Fruit fly (Drosophila melanogaster) whole organism, embryonic: ENCODE measurements around the gene CG5188.

Experiments
- Ada2b ChIP-seq: fragments of 200-800 bp; sonication (Bioruptor generic); IDR thresholded peaks from 2 replicates; pipeline ENCODE4 v1.3.6; 2022; ENCODE audit warnings: missing biosample characterization, missing genetic modification characterization
- Antp ChIP-seq: fragments of 200-800 bp; sonication (Bioruptor generic); optimal IDR thresholded peaks from 3 replicates; lab custom pipeline; 2016; ENCODE audit warnings: missing biosample characterization, missing genetic modification characterization
- Atf-2 ChIP-seq: fragments of 200-800 bp; sonication (Bioruptor generic); optimal IDR thresholded peaks from 2 replicates; lab custom pipeline; 2016; ENCODE audit warnings: missing biosample characterization, missing genetic modification characterization
- Atf3 ChIP-seq: fragments of 200-800 bp; sonication (Bioruptor generic); optimal IDR thresholded peaks from 3 replicates; lab custom pipeline; 2016; ENCODE audit warnings: missing biosample characterization, missing genetic modification characterization
- Atf6 ChIP-seq: fragments of 200-800 bp; sonication (Bioruptor generic); IDR thresholded peaks from 2 replicates; pipeline ENCODE4 v1.3.6; 2022; ENCODE audit warnings: missing biosample characterization, missing genetic modification characterization
- B-H2 ChIP-seq: fragments of 200-800 bp; sonication (Bioruptor generic); optimal IDR thresholded peaks from 2 replicates; lab custom pipeline; 2018; ENCODE audit warnings: missing biosample characterization, mild to moderate bottlenecking, missing genetic modification characterization
- CG10366 ChIP-seq: fragments of 200-800 bp; sonication (Bioruptor generic); IDR thresholded peaks from 2 replicates; pipeline ENCODE4 v1.3.6; 2022; ENCODE audit warnings: missing biosample characterization, missing genetic modification characterization
- CG10565 ChIP-seq: fragments of 200-800 bp; sonication (Bioruptor generic); optimal IDR thresholded peaks from 3 replicates; lab custom pipeline; 2016; ENCODE audit warnings: missing biosample characterization, mild to moderate bottlenecking, missing genetic modification characterization
- CG11560 ChIP-seq: fragments of 200-800 bp; sonication (Bioruptor generic); IDR thresholded peaks from 3 replicates; pipeline ENCODE4 v1.3.6; 2022; ENCODE audit warnings: missing biosample characterization, missing genetic modification characterization
- CG12219 ChIP-seq: fragments of 200-800 bp; sonication (Bioruptor generic); optimal IDR thresholded peaks from 3 replicates; lab custom pipeline; 2018; ENCODE audit warnings: missing biosample characterization, mild to moderate bottlenecking, missing genetic modification characterization
- CG12236 ChIP-seq: fragments of 200-800 bp; sonication (Bioruptor generic); optimal IDR thresholded peaks from 2 replicates; lab custom pipeline; 2016; ENCODE audit warnings: missing biosample characterization, missing genetic modification characterization
- CG13624 ChIP-seq: fragments of 200-800 bp; sonication (Bioruptor generic); optimal IDR thresholded peaks from 2 replicates; lab custom pipeline; 2016; ENCODE audit warnings: missing biosample characterization, missing genetic modification characterization
- CG13894 ChIP-seq: fragments of 200-800 bp; sonication (Bioruptor generic); optimal IDR thresholded peaks from 3 replicates; lab custom pipeline; 2018; ENCODE audit warnings: missing biosample characterization, mild to moderate bottlenecking, missing genetic modification characterization, moderate library complexity
- CG14860 ChIP-seq: fragments of 200-800 bp; sonication (Bioruptor generic); IDR thresholded peaks from 3 replicates; pipeline ENCODE4 v1.3.6; 2022; ENCODE audit warnings: missing biosample characterization, missing genetic modification characterization; ENCODE audit not compliant: partially characterized antibody
- CG1602 ChIP-seq: fragments of 200-800 bp; sonication (Bioruptor generic); optimal IDR thresholded peaks from 3 replicates; lab custom pipeline; 2016; ENCODE audit warnings: missing biosample characterization, missing genetic modification characterization
- CG17359 ChIP-seq: fragments of 200-800 bp; sonication (Bioruptor generic); optimal IDR thresholded peaks from 3 replicates; lab custom pipeline; 2018; ENCODE audit warnings: missing biosample characterization, mild to moderate bottlenecking, missing genetic modification characterization, moderate library complexity
- CG17568 ChIP-seq: fragments of 200-800 bp; sonication (Bioruptor generic); optimal IDR thresholded peaks from 2 replicates; lab custom pipeline; 2018; ENCODE audit warnings: missing biosample characterization, mild to moderate bottlenecking, missing genetic modification characterization, moderate library complexity
- CG18599 ChIP-seq: fragments of 200-800 bp; sonication (Bioruptor generic); optimal IDR thresholded peaks from 3 replicates; lab custom pipeline; 2017; ENCODE audit warnings: missing biosample characterization, missing genetic modification characterization, mild to moderate bottlenecking, moderate library complexity, missing genetic modification reagents
- CG30020 ChIP-seq: fragments of 200-800 bp; optimal IDR thresholded peaks from 2 replicates; lab custom pipeline; 2019; ENCODE audit warnings: missing biosample characterization, mild to moderate bottlenecking, missing genetic modification characterization, moderate library complexity
- CG30431 ChIP-seq: fragments of 200-800 bp; sonication (Bioruptor generic); optimal IDR thresholded peaks from 2 replicates; lab custom pipeline; 2017; ENCODE audit warnings: missing biosample characterization, missing genetic modification characterization
- CG3065 ChIP-seq: fragments of 200-800 bp; sonication (Bioruptor generic); optimal IDR thresholded peaks from 2 replicates; lab custom pipeline; 2016; ENCODE audit warnings: missing biosample characterization, missing genetic modification characterization
- CG34422 ChIP-seq: fragments of 200-800 bp; sonication (Bioruptor generic); IDR thresholded peaks from 3 replicates; pipeline ENCODE4 v1.3.6; 2022; ENCODE audit warnings: missing biosample characterization, missing genetic modification characterization
- CG6272 ChIP-seq: fragments of 200-800 bp; sonication (Bioruptor generic); IDR thresholded peaks from 2 replicates; pipeline ENCODE4 v1.3.6; 2022; ENCODE audit warnings: missing biosample characterization, missing genetic modification characterization
- CG8478 ChIP-seq: fragments of >200 bp; optimal IDR thresholded peaks from 2 replicates; lab custom pipeline; 2018
- CG9437 ChIP-seq: fragments of 200-800 bp; sonication (Bioruptor generic); optimal IDR thresholded peaks from 2 replicates; lab custom pipeline; 2018; ENCODE audit warnings: missing biosample characterization, mild to moderate bottlenecking, missing genetic modification characterization
- CrebB ChIP-seq: fragments of 200-800 bp; sonication (Bioruptor generic); optimal IDR thresholded peaks from 3 replicates; lab custom pipeline; 2018; ENCODE audit warnings: missing biosample characterization, mild to moderate bottlenecking, missing genetic modification characterization
- Dbx ChIP-seq: fragments of 200-800 bp; sonication (Bioruptor generic); IDR thresholded peaks from 3 replicates; pipeline ENCODE4 v1.3.6; 2022; ENCODE audit warnings: missing biosample characterization, missing genetic modification characterization
- HLHmδ ChIP-seq: fragments of 200-800 bp; sonication (Bioruptor generic); optimal IDR thresholded peaks from 2 replicates; lab custom pipeline; 2018; ENCODE audit warnings: missing biosample characterization, mild to moderate bottlenecking, missing genetic modification characterization, moderate library complexity
- Hand ChIP-seq: fragments of 200-800 bp; sonication (Bioruptor generic); optimal IDR thresholded peaks from 2 replicates; lab custom pipeline; 2017; ENCODE audit warnings: mild to moderate bottlenecking, missing biosample characterization, missing genetic modification reagents, missing genetic modification characterization
- Lpt ChIP-seq: fragments of >200 bp; optimal IDR thresholded peaks from 2 replicates; lab custom pipeline; 2018; ENCODE audit warnings: missing biosample characterization, missing genetic modification characterization
- Nf-YB ChIP-seq: fragments of 200-800 bp; sonication (Bioruptor generic); optimal IDR thresholded peaks from 3 replicates; lab custom pipeline; 2019; ENCODE audit warnings: missing biosample characterization, mild to moderate bottlenecking, missing genetic modification characterization, moderate library complexity
- Ptx1 ChIP-seq: fragments of 200-800 bp; sonication (Bioruptor generic); IDR thresholded peaks from 2 replicates; pipeline ENCODE4 v1.3.6; 2022; ENCODE audit warnings: missing biosample characterization, missing genetic modification characterization
- Rx ChIP-seq: fragments of 200-800 bp; sonication (Bioruptor generic); IDR thresholded peaks from 2 replicates; pipeline ENCODE4 v1.3.6; 2022; ENCODE audit warnings: missing biosample characterization, missing genetic modification characterization
- Side ChIP-seq: fragments of 200-800 bp; sonication (Bioruptor generic); optimal IDR thresholded peaks from 2 replicates; lab custom pipeline; 2016; ENCODE audit warnings: missing biosample characterization, missing genetic modification characterization
- Taf1 ChIP-seq: fragments of 200-800 bp; sonication (Bioruptor generic); IDR thresholded peaks from 2 replicates; pipeline ENCODE4 v1.3.6; 2022; ENCODE audit warnings: missing biosample characterization, missing genetic modification characterization
- Tbp ChIP-seq: fragments of >200 bp; optimal IDR thresholded peaks from 2 replicates; lab custom pipeline; 2018; ENCODE audit warnings: missing biosample characterization, missing genetic modification characterization
- cad ChIP-seq: fragments of >200 bp; optimal IDR thresholded peaks from 2 replicates; lab custom pipeline; 2017; ENCODE audit warnings: missing biosample characterization, missing genetic modification characterization
- cato ChIP-seq: fragments of 200-800 bp; sonication (Bioruptor generic); optimal IDR thresholded peaks from 2 replicates; lab custom pipeline; 2016; ENCODE audit warnings: missing biosample characterization, missing genetic modification characterization, borderline replicate concordance
- cwo ChIP-seq: fragments of 200-800 bp; sonication (Bioruptor generic); optimal IDR thresholded peaks from 3 replicates; lab custom pipeline; 2017; ENCODE audit warnings: missing biosample characterization, missing genetic modification characterization, mild to moderate bottlenecking, moderate library complexity, missing genetic modification reagents
- dati ChIP-seq: fragments of 200-800 bp; sonication (Bioruptor generic); IDR thresholded peaks from 2 replicates; pipeline ENCODE4 v1.3.6; 2022; ENCODE audit warnings: missing biosample characterization, missing genetic modification characterization
- fd64A ChIP-seq: fragments of 200-800 bp; sonication (Bioruptor generic); optimal IDR thresholded peaks from 3 replicates; lab custom pipeline; 2018; ENCODE audit warnings: missing biosample characterization, mild to moderate bottlenecking, missing genetic modification characterization
- gce ChIP-seq: fragments of 200-800 bp; sonication (Bioruptor generic); IDR thresholded peaks from 3 replicates; pipeline ENCODE4 v1.3.6; 2022; ENCODE audit warnings: missing biosample characterization, missing genetic modification characterization
- grau ChIP-seq: fragments of 200-800 bp; optimal IDR thresholded peaks from 3 replicates; lab custom pipeline; 2019; ENCODE audit warnings: missing biosample characterization, mild to moderate bottlenecking, missing genetic modification characterization, moderate library complexity
- her ChIP-seq: fragments of 200-800 bp; sonication (Bioruptor generic); optimal IDR thresholded peaks from 2 replicates; lab custom pipeline; 2016; ENCODE audit warnings: missing biosample characterization, missing genetic modification characterization
- luna ChIP-seq: fragments of 200-800 bp; sonication (Bioruptor generic); optimal IDR thresholded peaks from 2 replicates; lab custom pipeline; 2016; ENCODE audit warnings: missing biosample characterization, missing genetic modification characterization
- pho ChIP-seq: fragments of 200-800 bp; sonication (Bioruptor generic); optimal IDR thresholded peaks from 2 replicates; lab custom pipeline; 2016; ENCODE audit warnings: missing biosample characterization, missing genetic modification characterization
- ranshi ChIP-seq: fragments of 200-800 bp; sonication (Bioruptor generic); IDR thresholded peaks from 2 replicates; pipeline ENCODE4 v1.3.6; 2022; ENCODE audit warnings: missing biosample characterization, missing genetic modification characterization
- schlank ChIP-seq: fragments of 200-800 bp; sonication (Bioruptor generic); optimal IDR thresholded peaks from 2 replicates; lab custom pipeline; 2018; ENCODE audit warnings: missing biosample characterization, mild to moderate bottlenecking, missing genetic modification characterization
- slp2 ChIP-seq: fragments of 200-800 bp; sonication (Bioruptor generic); optimal IDR thresholded peaks from 2 replicates; lab custom pipeline; 2016; ENCODE audit warnings: missing biosample characterization, missing genetic modification characterization
- sug ChIP-seq: fragments of 200-800 bp; optimal IDR thresholded peaks from 2 replicates; lab custom pipeline; 2019; ENCODE audit warnings: missing biosample characterization, mild to moderate bottlenecking, missing genetic modification characterization, moderate library complexity
- tgo ChIP-seq: fragments of 200-800 bp; sonication (Bioruptor generic); IDR thresholded peaks from 3 replicates; pipeline ENCODE4 v1.3.6; 2022; ENCODE audit warnings: missing biosample characterization, missing genetic modification characterization
- yki ChIP-seq: fragments of >200 bp; optimal IDR thresholded peaks from 3 replicates; lab custom pipeline; 2018
- zfh2 ChIP-seq: fragments of 200-800 bp; sonication (Bioruptor generic); optimal IDR thresholded peaks from 2 replicates; lab custom pipeline; 2016; ENCODE audit warnings: missing biosample characterization, missing genetic modification characterization

CG5188 gene

dm6 chr2L:10426534-10427048, 2.0 kb upstream of the CG5188 start, which contains the start of the genes SmB and KdelR (continued):
- TF ChIP-seq CrebB (tag; lab: Kevin White, UChicago) (peak; percentile 15), Ada2b (no peak), Lpt (GFP tag; lab: Kevin White, UChicago) (no peak), HLHmδ (GFP tag; lab: Kevin White, UChicago) (no peak), CG12236 (GFP tag; lab: Kevin White, UChicago) (no peak), Nf-YB (no peak), tgo (no peak), CG11560 (peak; percentile 98), Side (GFP tag; lab: Kevin White, UChicago) (no peak), Dbx (GFP tag; lab: Robert Waterston, UW) (no peak), CG14860 (GFP tag; lab: Robert Waterston, UW) (peak; percentile 90), slp2 (GFP tag; lab: Kevin White, UChicago) (no peak), Rx (no peak), CG18599 (GFP tag; lab: Kevin White, UChicago) (no peak), CG13624 (GFP tag; lab: Kevin White, UChicago) (peak; percentile 33), CG30020 (peak; percentile 91), CG30431 (GFP tag; lab: Kevin White, UChicago) (no peak), dati (GFP tag; lab: Robert Waterston, UW) (no peak), B-H2 (GFP tag; lab: Kevin White, UChicago) (no peak), Antp (GFP tag; lab: Kevin White, UChicago) (no peak), Tbp (GFP tag; lab: Kevin White, UChicago) (no peak), CG34422 (peak; percentile 58; the same call in 1 of the 3 replicates), CG13894 (no peak), CG17568 (GFP tag; lab: Kevin White, UChicago) (no peak), CG1602 (no peak), her (no peak), fd64A (GFP tag; lab: Kevin White, UChicago) (no peak), sug (tag; lab: Kevin White, UChicago) (peak; percentile 58), Ptx1 (GFP tag; lab: Robert Waterston, UW) (no peak), cad (GFP tag; lab: Kevin White, UChicago) (no peak), Hand (GFP tag; lab: Kevin White, UChicago) (no peak), pho (GFP tag; lab: Kevin White, UChicago) (no peak), Atf6 (GFP tag; lab: Robert Waterston, UW) (no peak), cwo (no peak), cato (GFP tag; lab: Kevin White, UChicago) (no peak), CG8478 (lab: Kevin White, UChicago) (no peak), schlank (tag; lab: Kevin White, UChicago) (no peak), grau (tag; lab: Kevin White, UChicago) (peak; percentile 32), Atf3 (GFP tag; lab: Kevin White, UChicago) (peak; percentile 31), luna (GFP tag; lab: Kevin White, UChicago) (no peak), zfh2 (GFP tag; lab: Kevin White, UChicago) (no peak), CG6272 (GFP tag; lab: Robert Waterston, UW) (0 out of 2 replicates have a peak, but pooled peaks have one; percentile 30), CG10565 (GFP tag; lab: Kevin White, UChicago) (no peak), gce (no peak), ranshi (GFP tag; lab: Robert Waterston, UW) (no peak), Taf1 (no peak), CG17359 (tag; lab: Kevin White, UChicago) (no peak), yki (no peak), CG12219 (GFP tag; lab: Kevin White, UChicago) (no peak), Atf-2 (no peak), CG3065 (no peak), CG10366 (GFP tag; lab: Robert Waterston, UW) (no peak), CG9437 (GFP tag; lab: Kevin White, UChicago) (no peak)
